Fruit fly (Drosophila melanogaster): ENCODE measurements around the gene CG44437.

The CG44437 gene

dm6 chrX:13234738-13235470 is 32.8 kb upstream of the CG44437 start:
- TF ChIP-seq CG11617 (GFP tag; optimal IDR thresholded peaks at IDR 0.05) (peak; percentile 34), ovo (GFP tag; optimal IDR thresholded peaks at IDR 0.05) (no peak), tj (GFP tag; optimal IDR thresholded peaks at IDR 0.05) (peak; percentile 99), CG1620 (GFP tag; optimal IDR thresholded peaks at IDR 0.05) (no peak)

dm6 chrX:13233811-13234737 is 32.0 kb upstream of the CG44437 start:
- TF ChIP-seq toe (GFP tag; optimal IDR thresholded peaks at IDR 0.05) (no peak), ovo (GFP tag; optimal IDR thresholded peaks at IDR 0.05) (no peak), Crg-1 (GFP tag; optimal IDR thresholded peaks at IDR 0.05) (no peak), Hr96 (GFP tag; optimal IDR thresholded peaks at IDR 0.05) (no peak), CG5204 (GFP tag; optimal IDR thresholded peaks at IDR 0.05) (no peak), Mnt (GFP tag; optimal IDR thresholded peaks at IDR 0.05) (no peak), cnc (optimal IDR thresholded peaks at IDR 0.05) (no peak), CG12768 (GFP tag; optimal IDR thresholded peaks at IDR 0.05) (no peak), CG7101 (tag; optimal IDR thresholded peaks at IDR 0.05) (peak; percentile 20), CG14711 (tag; optimal IDR thresholded peaks at IDR 0.05) (peak; percentile 21), pad (GFP tag; optimal IDR thresholded peaks at IDR 0.05) (peak; percentile 32), CG1620 (GFP tag; optimal IDR thresholded peaks at IDR 0.05) (peak; percentile 7), tj (GFP tag; optimal IDR thresholded peaks at IDR 0.05) (no peak), CG33017 (tag; optimal IDR thresholded peaks at IDR 0.05) (no peak), CG11617 (GFP tag; optimal IDR thresholded peaks at IDR 0.05) (no peak), bab1 (GFP tag; optimal IDR thresholded peaks at IDR 0.05) (peak; percentile 17), kay (GFP tag; ENCODE audit: borderline replicate concordance) (no peak), cic (GFP tag; optimal IDR thresholded peaks at IDR 0.05) (no peak)

dm6 chrX:13232406-13233195 is 30.5 kb upstream of the CG44437 start:
- TF ChIP-seq tj (GFP tag; optimal IDR thresholded peaks at IDR 0.05) (peak; percentile 29), ovo (GFP tag; optimal IDR thresholded peaks at IDR 0.05) (no peak)

DNA sequence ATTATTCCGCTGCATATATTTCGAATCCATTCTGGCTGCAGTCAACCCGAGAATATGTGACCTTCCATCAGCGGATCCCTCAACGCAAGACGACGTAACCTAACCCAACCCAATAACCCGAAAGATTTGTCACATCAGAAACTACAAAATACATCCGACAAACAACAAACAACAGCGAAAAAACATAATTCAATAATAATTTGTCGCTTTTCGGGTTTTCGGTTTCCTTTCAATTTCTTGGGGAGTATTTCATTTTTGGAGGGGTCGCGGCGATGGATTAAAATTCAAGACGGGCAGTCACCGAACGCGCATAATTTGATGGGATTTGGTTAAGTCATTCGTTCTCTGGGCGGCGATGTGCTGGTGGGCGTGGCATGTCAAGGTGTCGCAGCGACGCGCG is 28.9 kb upstream of the CG44437 start:
- TF ChIP-seq tj (GFP tag; optimal IDR thresholded peaks at IDR 0.05) = peak; percentile 38
- no peak for TF ChIP-seq toe (GFP tag; optimal IDR thresholded peaks at IDR 0.05)

DNA sequence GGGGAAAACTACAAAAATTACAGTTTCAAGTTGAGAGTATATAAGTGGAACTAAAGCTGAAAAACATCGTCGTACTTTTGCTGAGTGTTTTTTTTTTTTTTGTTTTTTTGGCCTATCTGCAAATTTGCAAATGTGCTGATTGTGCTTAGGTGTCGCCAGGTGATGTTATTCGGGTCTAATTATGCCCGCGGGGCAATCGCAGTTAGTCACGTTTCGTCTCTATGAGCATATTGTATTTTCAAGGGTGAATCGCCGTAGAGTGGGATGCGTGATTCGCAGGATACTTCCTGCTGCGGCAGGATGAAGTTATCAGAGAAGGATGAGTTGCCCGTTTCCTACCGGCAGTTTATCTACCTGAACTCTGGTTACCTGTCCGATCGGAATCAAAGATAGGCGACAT is 27.8 kb upstream of the CG44437 start:
- TF ChIP-seq CG14711 (tag; optimal IDR thresholded peaks at IDR 0.05) (no peak), CG7045 (GFP tag; optimal IDR thresholded peaks at IDR 0.05) (no peak), cnc (optimal IDR thresholded peaks at IDR 0.05) (no peak), tj (GFP tag; optimal IDR thresholded peaks at IDR 0.05) (peak; percentile 82)

- no peak for TF ChIP-seq Crg-1 (GFP tag; optimal IDR thresholded peaks at IDR 0.05)
- no peak for TF ChIP-seq Hr96 (GFP tag; optimal IDR thresholded peaks at IDR 0.05)
- no peak for TF ChIP-seq toe (GFP tag; optimal IDR thresholded peaks at IDR 0.05)
- TF ChIP-seq CG11617 (GFP tag; optimal IDR thresholded peaks at IDR 0.05) = no peak
- no peak for TF ChIP-seq CG33017 (tag; optimal IDR thresholded peaks at IDR 0.05)
- no peak for TF ChIP-seq ovo (GFP tag; optimal IDR thresholded peaks at IDR 0.05)
- TF ChIP-seq kay (GFP tag; ENCODE audit: borderline replicate concordance) = no peak
- no peak for TF ChIP-seq Mnt (GFP tag; optimal IDR thresholded peaks at IDR 0.05)
- no peak for TF ChIP-seq bab1 (GFP tag; optimal IDR thresholded peaks at IDR 0.05)
- TF ChIP-seq CG5204 (GFP tag; optimal IDR thresholded peaks at IDR 0.05) = no peak
- no peak for TF ChIP-seq Clk (GFP tag; optimal IDR thresholded peaks at IDR 0.05)
- no peak for TF ChIP-seq CG7101 (tag; optimal IDR thresholded peaks at IDR 0.05)
- no peak for TF ChIP-seq CG12768 (GFP tag; optimal IDR thresholded peaks at IDR 0.05)
- TF ChIP-seq CG1620 (GFP tag; optimal IDR thresholded peaks at IDR 0.05) = no peak
- no peak for TF ChIP-seq tj (GFP tag; optimal IDR thresholded peaks at IDR 0.05)
- TF ChIP-seq pad (GFP tag; optimal IDR thresholded peaks at IDR 0.05) = no peak
- TF ChIP-seq CG14711 (tag; optimal IDR thresholded peaks at IDR 0.05) = no peak
- no peak for TF ChIP-seq CG7045 (GFP tag; optimal IDR thresholded peaks at IDR 0.05)
Observed at dm6 chrX:13229217-13229616, 27.2 kb upstream of the CG44437 start.

Data from whole organism, adult.